Fruit fly (Drosophila melanogaster) whole organism, embryonic: ENCODE measurements around the gene CG7179.

Source experiments
- CG10366 ChIP-seq: fragments of 200-800 bp; sonication (Bioruptor generic); IDR thresholded peaks from 2 replicates; pipeline ENCODE4 v1.3.6; 2022; ENCODE audit warnings: missing biosample characterization, missing genetic modification characterization
- CG10979 ChIP-seq: fragments of 200-800 bp; sonication (Bioruptor generic); optimal IDR thresholded peaks from 2 replicates; lab custom pipeline; 2018; ENCODE audit warnings: missing biosample characterization, mild to moderate bottlenecking, missing genetic modification characterization, moderate library complexity
- CG11398 ChIP-seq: fragments of 200-800 bp; sonication (Bioruptor generic); optimal IDR thresholded peaks from 2 replicates; lab custom pipeline; 2016; ENCODE audit warnings: missing biosample characterization, missing genetic modification characterization
- CG11560 ChIP-seq: fragments of 200-800 bp; sonication (Bioruptor generic); IDR thresholded peaks from 3 replicates; pipeline ENCODE4 v1.3.6; 2022; ENCODE audit warnings: missing biosample characterization, missing genetic modification characterization
- CG13287 ChIP-seq: fragments of 200-800 bp; sonication (Bioruptor generic); IDR thresholded peaks from 2 replicates; pipeline ENCODE4 v1.3.6; 2022; ENCODE audit warnings: missing biosample characterization, missing genetic modification characterization; ENCODE audit not compliant: partially characterized antibody
- CG14441 ChIP-seq: fragments of 200-800 bp; sonication (Bioruptor generic); IDR thresholded peaks from 2 replicates; pipeline ENCODE4 v1.3.6; 2022; ENCODE audit warnings: missing biosample characterization, missing genetic modification characterization
- CG14667 ChIP-seq: fragments of 200-800 bp; sonication (Bioruptor generic); IDR thresholded peaks from 2 replicates; pipeline ENCODE4 v1.3.6; 2022; ENCODE audit warnings: missing biosample characterization, missing genetic modification characterization
- CG14965 ChIP-seq: fragments of 200-800 bp; sonication (Bioruptor generic); optimal IDR thresholded peaks from 2 replicates; lab custom pipeline; 2016; ENCODE audit warnings: missing biosample characterization, missing genetic modification characterization, borderline replicate concordance
- CG1529 ChIP-seq: fragments of 200-800 bp; sonication (Bioruptor generic); optimal IDR thresholded peaks from 3 replicates; lab custom pipeline; 2018; ENCODE audit warnings: missing biosample characterization, missing genetic modification characterization
- CG18011 ChIP-seq: fragments of 200-800 bp; sonication (Bioruptor generic); optimal IDR thresholded peaks from 2 replicates; lab custom pipeline; 2017; ENCODE audit warnings: missing biosample characterization, missing genetic modification characterization, mild to moderate bottlenecking, moderate library complexity, missing genotype
- CG18599 ChIP-seq: fragments of 200-800 bp; sonication (Bioruptor generic); optimal IDR thresholded peaks from 3 replicates; lab custom pipeline; 2017; ENCODE audit warnings: missing biosample characterization, missing genetic modification characterization, mild to moderate bottlenecking, moderate library complexity, missing genetic modification reagents
- CG34422 ChIP-seq: fragments of 200-800 bp; sonication (Bioruptor generic); IDR thresholded peaks from 3 replicates; pipeline ENCODE4 v1.3.6; 2022; ENCODE audit warnings: missing biosample characterization, missing genetic modification characterization
- CG8944 ChIP-seq: fragments of 200-800 bp; sonication (Bioruptor generic); optimal IDR thresholded peaks from 3 replicates; lab custom pipeline; 2016; ENCODE audit warnings: missing biosample characterization, missing genetic modification characterization
- CoRest ChIP-seq: fragments of 200-800 bp; sonication (Bioruptor generic); optimal IDR thresholded peaks from 3 replicates; lab custom pipeline; 2018; ENCODE audit warnings: missing biosample characterization, mild to moderate bottlenecking, missing genetic modification characterization, moderate library complexity
- D19B ChIP-seq: fragments of 200-800 bp; sonication (Bioruptor generic); optimal IDR thresholded peaks from 2 replicates; lab custom pipeline; 2017; ENCODE audit warnings: missing biosample characterization, mild to moderate bottlenecking, missing genetic modification characterization
- Deaf1 ChIP-seq: fragments of 200-800 bp; optimal IDR thresholded peaks from 3 replicates; lab custom pipeline; 2019; ENCODE audit warnings: missing biosample characterization, mild to moderate bottlenecking, missing genetic modification characterization, moderate library complexity
- Doc3 ChIP-seq: fragments of 200-800 bp; sonication (Bioruptor generic); IDR thresholded peaks from 3 replicates; pipeline ENCODE4 v1.3.6; 2022; ENCODE audit warnings: missing biosample characterization, missing genetic modification characterization; ENCODE audit not compliant: partially characterized antibody
- Drgx ChIP-seq: fragments of 200-800 bp; sonication (Bioruptor generic); IDR thresholded peaks from 2 replicates; pipeline ENCODE4 v1.3.6; 2022; ENCODE audit warnings: missing biosample characterization, missing genetic modification characterization
- Fer2 ChIP-seq: fragments of 200-800 bp; sonication (Bioruptor generic); optimal IDR thresholded peaks from 2 replicates; lab custom pipeline; 2018; ENCODE audit warnings: missing biosample characterization, mild to moderate bottlenecking, missing genetic modification characterization, moderate library complexity
- H15 ChIP-seq: fragments of 200-800 bp; sonication (Bioruptor generic); IDR thresholded peaks from 3 replicates; pipeline ENCODE4 v1.3.6; 2022; ENCODE audit warnings: missing biosample characterization, missing genetic modification characterization
- HmgZ ChIP-seq: fragments of 200-800 bp; sonication (Bioruptor generic); optimal IDR thresholded peaks from 2 replicates; lab custom pipeline; 2018; ENCODE audit warnings: missing biosample characterization, mild to moderate bottlenecking, missing genetic modification characterization
- Lpt ChIP-seq: fragments of >200 bp; optimal IDR thresholded peaks from 2 replicates; lab custom pipeline; 2018; ENCODE audit warnings: missing biosample characterization, missing genetic modification characterization
- Mes4 ChIP-seq: fragments of 200-800 bp; sonication (Bioruptor generic); optimal IDR thresholded peaks from 2 replicates; lab custom pipeline; 2016; ENCODE audit warnings: missing biosample characterization, missing genetic modification characterization
- Mrtf ChIP-seq: fragments of 200-800 bp; sonication (Bioruptor generic); IDR thresholded peaks from 3 replicates; pipeline ENCODE4 v1.3.6; 2022; ENCODE audit warnings: missing biosample characterization, missing genetic modification characterization
- NC2α ChIP-seq: fragments of 200-800 bp; sonication (Bioruptor generic); optimal IDR thresholded peaks from 2 replicates; lab custom pipeline; 2016; ENCODE audit warnings: missing biosample characterization, missing genetic modification characterization
- Opbp ChIP-seq: fragments of 200-800 bp; sonication (Bioruptor generic); IDR thresholded peaks from 3 replicates; pipeline ENCODE4 v1.3.6; 2022; ENCODE audit warnings: missing biosample characterization, missing genetic modification characterization; ENCODE audit not compliant: partially characterized antibody
- PHDP ChIP-seq: fragments of 200-800 bp; sonication (Bioruptor generic); optimal IDR thresholded peaks from 3 replicates; lab custom pipeline; 2018; ENCODE audit warnings: missing biosample characterization, mild to moderate bottlenecking, missing genetic modification characterization, moderate library complexity
- Poxn ChIP-seq: fragments of 200-800 bp; sonication (Bioruptor generic); IDR thresholded peaks from 2 replicates; pipeline ENCODE4 v1.3.6; 2022; ENCODE audit warnings: missing biosample characterization, missing genetic modification characterization
- Rx ChIP-seq: fragments of 200-800 bp; sonication (Bioruptor generic); IDR thresholded peaks from 2 replicates; pipeline ENCODE4 v1.3.6; 2022; ENCODE audit warnings: missing biosample characterization, missing genetic modification characterization
- Spps ChIP-seq: fragments of 200-800 bp; sonication (Bioruptor generic); optimal IDR thresholded peaks from 2 replicates; lab custom pipeline; 2018; ENCODE audit warnings: missing biosample characterization, mild to moderate bottlenecking, missing genetic modification characterization
- Xbp1 ChIP-seq: fragments of 200-800 bp; sonication (Bioruptor generic); optimal IDR thresholded peaks from 3 replicates; lab custom pipeline; 2016; ENCODE audit warnings: missing biosample characterization, mild to moderate bottlenecking, missing genetic modification characterization
- aop ChIP-seq: fragments of 200-800 bp; sonication (Bioruptor generic); IDR thresholded peaks from 2 replicates; pipeline ENCODE4 v1.3.6; 2022; ENCODE audit warnings: missing biosample characterization, missing genetic modification characterization
- bab2 ChIP-seq: fragments of 200-800 bp; sonication (Bioruptor generic); optimal IDR thresholded peaks from 2 replicates; lab custom pipeline; 2016; ENCODE audit warnings: missing biosample characterization, missing genetic modification characterization
- br ChIP-seq: fragments of >200 bp; optimal IDR thresholded peaks from 2 replicates; lab custom pipeline; 2017
- chm ChIP-seq: fragments of 200-800 bp; sonication (Bioruptor generic); IDR thresholded peaks from 2 replicates; pipeline ENCODE4 v1.3.6; 2022; ENCODE audit warnings: missing biosample characterization, missing genetic modification characterization
- crp ChIP-seq, 2 experiments: fragments of 200-800 bp; sonication (Bioruptor generic); optimal IDR thresholded peaks; 2 replicates in 1 of 2; 3 replicates in 1 of 2; lab custom pipeline; 2017; ENCODE audit warnings: missing biosample characterization in 2 of 2, missing genetic modification characterization in 2 of 2, mild to moderate bottlenecking in 1 of 2, moderate library complexity in 1 of 2
- exex ChIP-seq: fragments of 200-800 bp; sonication (Bioruptor generic); optimal IDR thresholded peaks from 4 replicates; lab custom pipeline; 2018; ENCODE audit warnings: missing biosample characterization, mild to moderate bottlenecking, missing genetic modification characterization, moderate library complexity
- fu2 ChIP-seq: fragments of 200-800 bp; sonication (Bioruptor generic); optimal IDR thresholded peaks from 2 replicates; lab custom pipeline; 2016; ENCODE audit warnings: missing biosample characterization, missing genetic modification characterization
- gsb-n ChIP-seq: fragments of 200-800 bp; sonication (Bioruptor generic); optimal IDR thresholded peaks from 3 replicates; lab custom pipeline; 2018; ENCODE audit warnings: missing biosample characterization, mild to moderate bottlenecking, missing genetic modification characterization
- mam ChIP-seq: fragments of 200-800 bp; sonication (Bioruptor generic); optimal IDR thresholded peaks from 3 replicates; lab custom pipeline; 2016; ENCODE audit warnings: missing biosample characterization, missing genetic modification characterization
- mld ChIP-seq: fragments of 200-800 bp; sonication (Bioruptor generic); IDR thresholded peaks from 3 replicates; pipeline ENCODE4 v1.3.6; 2022; ENCODE audit warnings: missing biosample characterization, missing genetic modification characterization; ENCODE audit not compliant: partially characterized antibody
- sima ChIP-seq: fragments of 200-800 bp; sonication (Bioruptor generic); optimal IDR thresholded peaks from 2 replicates; lab custom pipeline; 2016; ENCODE audit warnings: missing biosample characterization, missing genetic modification characterization
- slp2 ChIP-seq: fragments of 200-800 bp; sonication (Bioruptor generic); optimal IDR thresholded peaks from 2 replicates; lab custom pipeline; 2016; ENCODE audit warnings: missing biosample characterization, missing genetic modification characterization
- tap ChIP-seq: fragments of 200-800 bp; optimal IDR thresholded peaks from 3 replicates; lab custom pipeline; 2019; ENCODE audit warnings: missing biosample characterization, mild to moderate bottlenecking, missing genetic modification characterization, moderate library complexity
- tin ChIP-seq: fragments of 200-800 bp; sonication (Bioruptor generic); optimal IDR thresholded peaks from 3 replicates; lab custom pipeline; 2016; ENCODE audit warnings: missing biosample characterization, missing genetic modification characterization
- tup ChIP-seq: fragments of 200-800 bp; sonication (Bioruptor generic); optimal IDR thresholded peaks from 2 replicates; lab custom pipeline; 2016; ENCODE audit warnings: missing biosample characterization, mild to moderate bottlenecking, missing genetic modification characterization, moderate library complexity
- vnd ChIP-seq: fragments of 200-800 bp; sonication (Bioruptor generic); IDR thresholded peaks from 3 replicates; pipeline ENCODE4 v1.3.6; 2022; ENCODE audit warnings: missing biosample characterization, missing genetic modification characterization; ENCODE audit not compliant: partially characterized antibody

The CG7179 gene

DNA sequence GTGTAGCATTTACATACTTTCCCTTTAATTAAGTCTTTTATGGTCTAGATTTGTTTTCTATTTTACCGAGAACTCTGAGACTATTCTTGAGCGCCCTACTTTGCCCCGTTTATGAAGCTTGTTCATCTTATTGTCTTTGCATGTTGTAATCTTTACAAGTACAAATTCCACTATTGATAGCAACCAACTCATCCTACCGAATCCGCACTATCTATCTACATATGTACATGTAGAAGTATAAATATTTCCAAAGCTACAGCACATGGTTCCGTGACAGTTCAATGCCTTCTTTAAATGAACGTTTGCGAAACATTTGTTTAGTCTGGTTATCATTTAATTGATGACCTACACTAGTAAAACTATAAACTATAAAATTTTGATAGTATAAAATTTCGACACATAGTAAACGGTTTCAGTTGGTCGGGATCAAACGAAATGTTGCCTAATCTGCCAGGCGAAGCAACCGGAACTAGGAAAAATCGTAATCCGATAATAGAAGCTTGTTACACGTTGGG lies 11.2 kb upstream of the CG7179 start (continued):
- no peak for TF ChIP-seq Doc3 (GFP tag; lab: Robert Waterston, UW)
- TF ChIP-seq, all 482 proteins: peak for 13

DNA sequence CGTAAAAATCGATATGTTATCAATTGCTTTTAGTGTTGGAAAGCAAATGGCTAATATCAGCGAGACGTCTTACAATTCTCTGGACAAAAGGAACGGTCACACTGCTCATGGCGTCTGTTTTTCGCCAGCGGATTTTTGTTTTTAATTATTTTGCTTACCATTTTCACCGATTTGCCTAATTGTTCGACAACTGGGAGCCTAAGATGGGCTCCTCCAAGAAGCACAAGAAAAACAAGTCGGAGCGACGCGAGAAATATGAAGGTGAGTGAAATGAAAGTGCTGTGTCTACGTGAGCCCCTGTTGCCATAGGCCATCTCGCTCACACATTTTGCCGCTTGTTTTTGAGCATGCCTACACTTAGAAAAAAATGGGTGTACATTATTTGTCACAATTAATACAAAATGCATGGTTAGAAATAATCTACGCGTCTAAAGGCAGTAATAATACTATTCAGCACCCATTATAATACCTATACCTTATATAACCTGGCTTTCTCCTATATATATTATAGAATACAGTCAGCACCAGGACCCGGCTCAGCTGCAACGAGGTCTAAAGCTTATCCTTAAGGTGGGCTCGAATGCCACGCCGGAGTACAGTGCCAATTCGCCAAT lies 5.1 kb upstream of the CG7179 start, which contains the start of gene Brd7-9:
TSS of gene Brd7-9 (plus strand) at position 78 of the 614 bp plus-strand sequence.
- TF ChIP-seq Fer2 (tag; lab: Kevin White, UChicago) = peak; percentile 10
- TF ChIP-seq Deaf1 (tag; lab: Kevin White, UChicago) = peak; percentile 8
- TF ChIP-seq Drgx = peak; percentile 87
- peak; percentile 50; the same call in 1 of the 2 replicates for TF ChIP-seq Rx
- 0 out of 2 replicates have a peak, but pooled peaks have one; percentile 14 for TF ChIP-seq Poxn (GFP tag; lab: Robert Waterston, UW)
- TF ChIP-seq CG14441 (GFP tag; lab: Robert Waterston, UW) = peak; percentile 86
- TF ChIP-seq CG11560 (tag; lab: Robert Waterston, UW) = no peak
- TF ChIP-seq chm (GFP tag; lab: Robert Waterston, UW) = peak; percentile 92
- TF ChIP-seq CG10979 (tag; lab: Kevin White, UChicago) = peak; percentile 73
- peak; percentile 35 for TF ChIP-seq Mes4
- peak; percentile 59 for TF ChIP-seq D19B
- peak; percentile 79 for TF ChIP-seq CG18599
- no peak for TF ChIP-seq sima (GFP tag; lab: Kevin White, UChicago)
- peak; percentile 73 for TF ChIP-seq tin (GFP tag; lab: Kevin White, UChicago)
- peak; percentile 64 for TF ChIP-seq mam (GFP tag; lab: Kevin White, UChicago)
- TF ChIP-seq CG34422 = peak; percentile 95
- no peak for TF ChIP-seq exex (tag; lab: Kevin White, UChicago)
- TF ChIP-seq Mrtf (GFP tag; lab: Robert Waterston, UW) = peak; percentile 35; the same call in 1 of the 3 replicates
- TF ChIP-seq Opbp (GFP tag; lab: Robert Waterston, UW) = no peak
- no peak for TF ChIP-seq Lpt (GFP tag; lab: Kevin White, UChicago)
- no peak for TF ChIP-seq CG14965 (GFP tag; lab: Kevin White, UChicago)
- TF ChIP-seq gsb-n (tag; lab: Kevin White, UChicago) = peak; percentile 16
- peak; percentile 50 for TF ChIP-seq tap (tag; lab: Kevin White, UChicago)
- TF ChIP-seq CG13287 (GFP tag; lab: Robert Waterston, UW) = peak; percentile 65
- peak; percentile 79 for TF ChIP-seq PHDP (tag; lab: Kevin White, UChicago)
- peak; percentile 70 for TF ChIP-seq bab2 (GFP tag; lab: Kevin White, UChicago)
- peak; percentile 31; the same call in 1 of the 3 replicates for TF ChIP-seq vnd
- peak; percentile 78 for TF ChIP-seq Xbp1
- TF ChIP-seq HmgZ = peak; percentile 74
- TF ChIP-seq Spps (tag; lab: Kevin White, UChicago) = peak; percentile 6
- TF ChIP-seq CoRest (tag; lab: Kevin White, UChicago) = peak; percentile 39
- peak; percentile 73 for TF ChIP-seq CG10366 (GFP tag; lab: Robert Waterston, UW)
- no peak for TF ChIP-seq NC2α (GFP tag; lab: Kevin White, UChicago)
- peak; percentile 40 for TF ChIP-seq CG1529 (GFP tag; lab: Kevin White, UChicago)
- no peak for TF ChIP-seq crp (GFP tag; optimal IDR thresholded peaks at IDR 0.05; lab: Kevin White, UChicago)
- TF ChIP-seq CG11398 (GFP tag; lab: Kevin White, UChicago) = no peak
- TF ChIP-seq tup (GFP tag; lab: Kevin White, UChicago) = peak; percentile 28
- peak; percentile 56 for TF ChIP-seq CG8944 (GFP tag; lab: Kevin White, UChicago)
- no peak for TF ChIP-seq mld (GFP tag; lab: Robert Waterston, UW)
- TF ChIP-seq CG18011 = peak; percentile 47
- TF ChIP-seq aop (GFP tag; lab: Robert Waterston, UW) = no peak
- TF ChIP-seq br (lab: Kevin White, UChicago) = no peak
- peak; percentile 58; the same call in 2 of the 3 replicates for TF ChIP-seq H15 (GFP tag; lab: Robert Waterston, UW)
- TF ChIP-seq CG14667 (GFP tag; lab: Robert Waterston, UW) = peak; percentile 65; the same call in 1 of the 2 replicates
- peak; percentile 57 for TF ChIP-seq slp2 (GFP tag; lab: Kevin White, UChicago)
- peak; percentile 47 for TF ChIP-seq fu2 (GFP tag; lab: Kevin White, UChicago)
